Fruit fly (Drosophila melanogaster) whole organism, embryonic: ENCODE data around the gene CG8066.

ENCODE experiments used
- ATbp ChIP-seq: fragments of 200-800 bp; sonication (Bioruptor generic); optimal IDR thresholded peaks from 2 replicates; lab custom pipeline; 2017; ENCODE audit warnings: missing biosample characterization, mild to moderate bottlenecking, missing genetic modification characterization, missing genetic modification reagents
- Bgb ChIP-seq: fragments of 200-800 bp; sonication (Bioruptor generic); IDR thresholded peaks from 2 replicates; pipeline ENCODE4 v1.3.6; 2022; ENCODE audit warnings: missing biosample characterization, missing genetic modification characterization; ENCODE audit not compliant: partially characterized antibody
- Bteb2 ChIP-seq: fragments of 200-800 bp; sonication (Bioruptor generic); optimal IDR thresholded peaks from 2 replicates; lab custom pipeline; 2016; ENCODE audit warnings: missing biosample characterization, missing genetic modification characterization
- CG10147 ChIP-seq: fragments of 200-800 bp; sonication (Bioruptor generic); optimal IDR thresholded peaks from 2 replicates; lab custom pipeline; 2019; ENCODE audit warnings: missing biosample characterization, mild to moderate bottlenecking, missing genetic modification characterization, moderate library complexity
- CG10979 ChIP-seq: fragments of 200-800 bp; sonication (Bioruptor generic); optimal IDR thresholded peaks from 2 replicates; lab custom pipeline; 2018; ENCODE audit warnings: missing biosample characterization, mild to moderate bottlenecking, missing genetic modification characterization, moderate library complexity
- CG11504 ChIP-seq: fragments of 200-800 bp; sonication (Bioruptor generic); optimal IDR thresholded peaks from 3 replicates; lab custom pipeline; 2019; ENCODE audit warnings: missing biosample characterization, mild to moderate bottlenecking, missing genetic modification characterization, moderate library complexity
- CG12104 ChIP-seq: fragments of 200-800 bp; sonication (Bioruptor generic); optimal IDR thresholded peaks from 3 replicates; lab custom pipeline; 2016; ENCODE audit warnings: missing biosample characterization, missing genetic modification characterization
- CG13287 ChIP-seq: fragments of 200-800 bp; sonication (Bioruptor generic); IDR thresholded peaks from 2 replicates; pipeline ENCODE4 v1.3.6; 2022; ENCODE audit warnings: missing biosample characterization, missing genetic modification characterization; ENCODE audit not compliant: partially characterized antibody
- CG13894 ChIP-seq: fragments of 200-800 bp; sonication (Bioruptor generic); optimal IDR thresholded peaks from 3 replicates; lab custom pipeline; 2018; ENCODE audit warnings: missing biosample characterization, mild to moderate bottlenecking, missing genetic modification characterization, moderate library complexity
- CG14014 ChIP-seq: fragments of 200-800 bp; sonication (Bioruptor generic); IDR thresholded peaks from 2 replicates; pipeline ENCODE4 v1.3.6; 2022; ENCODE audit warnings: missing biosample characterization, missing genetic modification characterization
- CG14441 ChIP-seq: fragments of 200-800 bp; sonication (Bioruptor generic); IDR thresholded peaks from 2 replicates; pipeline ENCODE4 v1.3.6; 2022; ENCODE audit warnings: missing biosample characterization, missing genetic modification characterization
- CG1602 ChIP-seq: fragments of 200-800 bp; sonication (Bioruptor generic); optimal IDR thresholded peaks from 3 replicates; lab custom pipeline; 2016; ENCODE audit warnings: missing biosample characterization, missing genetic modification characterization
- CG16813 ChIP-seq: fragments of 200-800 bp; sonication (Bioruptor generic); IDR thresholded peaks from 3 replicates; pipeline ENCODE4 v1.3.6; 2022; ENCODE audit warnings: missing biosample characterization, missing genetic modification characterization; ENCODE audit not compliant: partially characterized antibody
- CG17186 ChIP-seq: fragments of 200-800 bp; sonication (Bioruptor generic); optimal IDR thresholded peaks from 3 replicates; lab custom pipeline; 2017; ENCODE audit warnings: missing biosample characterization, missing genetic modification reagents, missing genetic modification characterization
- CG31224 ChIP-seq: fragments of 200-800 bp; sonication (Bioruptor generic); IDR thresholded peaks from 2 replicates; pipeline ENCODE4 v1.3.6; 2022; ENCODE audit warnings: missing biosample characterization, missing genetic modification characterization
- CG3838 ChIP-seq: fragments of 200-800 bp; sonication (Bioruptor generic); optimal IDR thresholded peaks from 3 replicates; lab custom pipeline; 2016; ENCODE audit warnings: missing biosample characterization, missing genetic modification characterization
- CG4424 ChIP-seq: fragments of 200-800 bp; sonication (Bioruptor generic); optimal IDR thresholded peaks from 3 replicates; lab custom pipeline; 2016; ENCODE audit warnings: missing biosample characterization, missing genetic modification characterization
- CG4820 ChIP-seq: fragments of 200-800 bp; sonication (Bioruptor generic); optimal IDR thresholded peaks from 3 replicates; lab custom pipeline; 2016; ENCODE audit warnings: missing biosample characterization, missing genetic modification characterization
- CG6272 ChIP-seq: fragments of 200-800 bp; sonication (Bioruptor generic); IDR thresholded peaks from 2 replicates; pipeline ENCODE4 v1.3.6; 2022; ENCODE audit warnings: missing biosample characterization, missing genetic modification characterization
- CG7556 ChIP-seq: fragments of 200-800 bp; sonication (Bioruptor generic); optimal IDR thresholded peaks from 2 replicates; lab custom pipeline; 2017; ENCODE audit warnings: missing biosample characterization, mild to moderate bottlenecking, missing genetic modification characterization
- CG7839 ChIP-seq: fragments of 200-800 bp; sonication (Bioruptor generic); optimal IDR thresholded peaks from 3 replicates; lab custom pipeline; 2018; ENCODE audit warnings: missing biosample characterization, mild to moderate bottlenecking, missing genetic modification characterization, moderate library complexity
- CG7987 ChIP-seq: fragments of 200-800 bp; sonication (Bioruptor generic); optimal IDR thresholded peaks from 2 replicates; lab custom pipeline; 2018; ENCODE audit warnings: missing biosample characterization, mild to moderate bottlenecking, missing genetic modification characterization, moderate library complexity
- Doc3 ChIP-seq: fragments of 200-800 bp; sonication (Bioruptor generic); IDR thresholded peaks from 3 replicates; pipeline ENCODE4 v1.3.6; 2022; ENCODE audit warnings: missing biosample characterization, missing genetic modification characterization; ENCODE audit not compliant: partially characterized antibody
- Fer3 ChIP-seq: fragments of 200-800 bp; sonication (Bioruptor generic); optimal IDR thresholded peaks from 2 replicates; lab custom pipeline; 2018; ENCODE audit warnings: missing biosample characterization, mild to moderate bottlenecking, missing genetic modification characterization, moderate library complexity
- Gsc ChIP-seq: fragments of 200-800 bp; sonication (Bioruptor generic); IDR thresholded peaks from 2 replicates; pipeline ENCODE4 v1.3.6; 2022; ENCODE audit warnings: missing biosample characterization, missing genetic modification characterization
- Hey ChIP-seq: fragments of 200-800 bp; sonication (Bioruptor generic); optimal IDR thresholded peaks from 3 replicates; lab custom pipeline; 2018; ENCODE audit warnings: missing biosample characterization, mild to moderate bottlenecking, missing genetic modification characterization
- Hsf ChIP-seq: fragments of 200-800 bp; sonication (Bioruptor generic); optimal IDR thresholded peaks from 3 replicates; lab custom pipeline; 2016; ENCODE audit warnings: missing biosample characterization, missing genetic modification characterization
- MBD-R2 ChIP-seq: fragments of 200-800 bp; sonication (Bioruptor generic); IDR thresholded peaks from 2 replicates; pipeline ENCODE4 v1.3.6; 2022; ENCODE audit warnings: missing biosample characterization, missing genetic modification characterization
- Med ChIP-seq: fragments of 200-800 bp; sonication (Bioruptor generic); peaks from one replicate; lab custom pipeline; 2016; ENCODE audit warnings: missing biosample characterization, missing genetic modification characterization, mild to moderate bottlenecking, inconsistent platforms, moderate library complexity
- Mrtf ChIP-seq: fragments of 200-800 bp; sonication (Bioruptor generic); IDR thresholded peaks from 3 replicates; pipeline ENCODE4 v1.3.6; 2022; ENCODE audit warnings: missing biosample characterization, missing genetic modification characterization
- Optix ChIP-seq: fragments of 200-800 bp; sonication (Bioruptor generic); IDR thresholded peaks from 3 replicates; pipeline ENCODE4 v1.3.6; 2022; ENCODE audit warnings: missing biosample characterization, missing genetic modification characterization
- Rx ChIP-seq: fragments of 200-800 bp; sonication (Bioruptor generic); IDR thresholded peaks from 2 replicates; pipeline ENCODE4 v1.3.6; 2022; ENCODE audit warnings: missing biosample characterization, missing genetic modification characterization
- Sry-δ ChIP-seq: fragments of 200-800 bp; sonication (Bioruptor generic); optimal IDR thresholded peaks from 2 replicates; lab custom pipeline; 2016; ENCODE audit warnings: missing biosample characterization, missing genetic modification characterization
- Taf1 ChIP-seq: fragments of 200-800 bp; sonication (Bioruptor generic); IDR thresholded peaks from 2 replicates; pipeline ENCODE4 v1.3.6; 2022; ENCODE audit warnings: missing biosample characterization, missing genetic modification characterization
- Vsx1 ChIP-seq: fragments of 200-800 bp; sonication (Bioruptor generic); optimal IDR thresholded peaks from 2 replicates; lab custom pipeline; 2017; ENCODE audit warnings: missing biosample characterization, mild to moderate bottlenecking, missing genetic modification characterization, missing genetic modification reagents
- bigmax ChIP-seq: fragments of 200-800 bp; sonication (Bioruptor generic); optimal IDR thresholded peaks from 2 replicates; lab custom pipeline; 2018; ENCODE audit warnings: missing biosample characterization, mild to moderate bottlenecking, missing genetic modification characterization
- bsh ChIP-seq, 2 experiments: fragments of 200-800 bp; sonication (Bioruptor generic); optimal IDR thresholded peaks; 2 replicates each; lab custom pipeline; 2017 to 2018; ENCODE audit warnings: mild to moderate bottlenecking in 2 of 2, missing biosample characterization in 2 of 2, missing genetic modification characterization in 2 of 2, moderate library complexity in 1 of 2
- crol ChIP-seq: fragments of 200-800 bp; sonication (Bioruptor generic); IDR thresholded peaks from 2 replicates; pipeline ENCODE4 v1.3.6; 2022; ENCODE audit warnings: missing biosample characterization, missing genetic modification characterization
- dmrt11E ChIP-seq: fragments of 200-800 bp; sonication (Bioruptor generic); optimal IDR thresholded peaks from 3 replicates; lab custom pipeline; 2018; ENCODE audit warnings: missing biosample characterization, mild to moderate bottlenecking, missing genetic modification characterization, moderate library complexity
- en ChIP-seq: fragments of 200-800 bp; sonication (Bioruptor generic); optimal IDR thresholded peaks from 2 replicates; lab custom pipeline; 2016; ENCODE audit warnings: missing biosample characterization, missing genetic modification characterization
- fd3F ChIP-seq: fragments of 200-800 bp; sonication (Bioruptor generic); optimal IDR thresholded peaks from 2 replicates; lab custom pipeline; 2018; ENCODE audit warnings: missing biosample characterization, mild to moderate bottlenecking, missing genetic modification characterization, moderate library complexity
- h ChIP-seq: fragments of >200 bp; optimal IDR thresholded peaks from 2 replicates; lab custom pipeline; 2017
- mld ChIP-seq: fragments of 200-800 bp; sonication (Bioruptor generic); IDR thresholded peaks from 3 replicates; pipeline ENCODE4 v1.3.6; 2022; ENCODE audit warnings: missing biosample characterization, missing genetic modification characterization; ENCODE audit not compliant: partially characterized antibody
- pita ChIP-seq: fragments of 200-800 bp; sonication (Bioruptor generic); optimal IDR thresholded peaks from 2 replicates; lab custom pipeline; 2017; ENCODE audit warnings: missing biosample characterization, mild to moderate bottlenecking, missing genetic modification characterization
- pum ChIP-seq: fragments of 200-800 bp; sonication (Bioruptor generic); optimal IDR thresholded peaks from 2 replicates; lab custom pipeline; 2016; ENCODE audit warnings: missing biosample characterization, missing genetic modification characterization
- pzg ChIP-seq: fragments of 200-800 bp; sonication (Bioruptor generic); optimal IDR thresholded peaks from 3 replicates; lab custom pipeline; 2018; ENCODE audit warnings: missing biosample characterization, mild to moderate bottlenecking, missing genetic modification characterization, moderate library complexity
- row ChIP-seq: fragments of 200-800 bp; sonication (Bioruptor generic); IDR thresholded peaks from 3 replicates; pipeline ENCODE4 v1.3.6; 2022; ENCODE audit warnings: missing biosample characterization, missing genetic modification characterization
- ssp ChIP-seq: fragments of 200-800 bp; sonication (Bioruptor generic); IDR thresholded peaks from 2 replicates; pipeline ENCODE4 v1.3.6; 2022; ENCODE audit warnings: missing biosample characterization, missing genetic modification characterization
- vnd ChIP-seq: fragments of 200-800 bp; sonication (Bioruptor generic); IDR thresholded peaks from 3 replicates; pipeline ENCODE4 v1.3.6; 2022; ENCODE audit warnings: missing biosample characterization, missing genetic modification characterization; ENCODE audit not compliant: partially characterized antibody
- zen ChIP-seq: fragments of 200-800 bp; sonication (Bioruptor generic); optimal IDR thresholded peaks from 3 replicates; lab custom pipeline; 2018; ENCODE audit warnings: missing biosample characterization, mild to moderate bottlenecking, missing genetic modification characterization, moderate library complexity

The CG8066 gene

dm6 chr3R:14569411-14570107 lies 912 bp upstream of the CG8066 start, which contains the start of gene Cys (continued):
- TF ChIP-seq bigmax (GFP tag; lab: Kevin White, UChicago) (peak; percentile 50), en (GFP tag; lab: Kevin White, UChicago) (no peak), CG7987 (GFP tag; lab: Kevin White, UChicago) (no peak), CG6272 (GFP tag; lab: Robert Waterston, UW) (no peak), CG16813 (GFP tag; lab: Robert Waterston, UW) (no peak), Optix (GFP tag; lab: Robert Waterston, UW) (no peak), CG7839 (tag; lab: Kevin White, UChicago) (peak; percentile 39), Hsf (no peak), Sry-δ (GFP tag; lab: Kevin White, UChicago) (no peak), ATbp (GFP tag; lab: Kevin White, UChicago) (no peak), CG3838 (GFP tag; lab: Kevin White, UChicago) (no peak), MBD-R2 (peak; percentile 24; the same call in 1 of the 2 replicates), bsh (GFP tag; optimal IDR thresholded peaks at IDR 0.05; lab: Kevin White, UChicago) (peak in 1 of 2 experiments; percentile 52), zen (tag; lab: Kevin White, UChicago) (peak; percentile 54), Fer3 (tag; lab: Kevin White, UChicago) (no peak), CG4424 (GFP tag; lab: Kevin White, UChicago) (no peak), CG17186 (GFP tag; lab: Kevin White, UChicago) (no peak), CG14441 (GFP tag; lab: Robert Waterston, UW) (no peak), h (lab: Kevin White, UChicago) (no peak), fd3F (GFP tag; lab: Kevin White, UChicago) (no peak), CG31224 (GFP tag; lab: Robert Waterston, UW) (no peak), Bteb2 (GFP tag; lab: Kevin White, UChicago) (no peak), Med (GFP tag; lab: Kevin White, UChicago) (peak; percentile 78), CG14014 (GFP tag; lab: Robert Waterston, UW) (no peak; the same call in 1 of the 2 replicates), vnd (GFP tag; lab: Robert Waterston, UW) (no peak), Doc3 (no peak), pzg (no peak), Bgb (GFP tag; lab: Robert Waterston, UW) (peak; percentile 27; the same call in 1 of the 2 replicates), CG7556 (GFP tag; lab: Kevin White, UChicago) (no peak), CG10979 (tag; lab: Kevin White, UChicago) (no peak), CG12104 (GFP tag; lab: Kevin White, UChicago) (no peak), crol (GFP tag; lab: Robert Waterston, UW) (no peak), pum (GFP tag; lab: Kevin White, UChicago) (no peak), ssp (GFP tag; lab: Robert Waterston, UW) (no peak), row (GFP tag; lab: Robert Waterston, UW) (no peak; the same call in 2 of the 3 replicates), dmrt11E (tag; lab: Kevin White, UChicago) (peak; percentile 9), Taf1 (GFP tag; lab: Robert Waterston, UW) (no peak), CG11504 (no peak), CG10147 (GFP tag; lab: Kevin White, UChicago) (no peak), CG13894 (peak; percentile 73), CG4820 (GFP tag; lab: Kevin White, UChicago) (no peak), Hey (tag; lab: Kevin White, UChicago) (no peak), pita (GFP tag; lab: Kevin White, UChicago) (no peak), Gsc (GFP tag; lab: Robert Waterston, UW) (no peak), CG1602 (no peak), Rx (GFP tag; lab: Robert Waterston, UW) (no peak), Mrtf (GFP tag; lab: Robert Waterston, UW) (no peak), CG13287 (GFP tag; lab: Robert Waterston, UW) (no peak; the same call in 1 of the 2 replicates), Vsx1 (peak; percentile 38), mld (GFP tag; lab: Robert Waterston, UW) (no peak)
